Worm (Caenorhabditis elegans) whole organism, mixed stage, embryonic: ENCODE results near the gene Y41D4B.14.

Experiments used
- bed-3 ChIP-seq: fragments of 200-800 bp; sonication (Bioruptor generic); optimal IDR thresholded peaks from 3 replicates; lab custom pipeline; 2018; ENCODE audit warnings: mild to moderate bottlenecking, missing genetic modification characterization, moderate library complexity, missing compliant biosample characterization
- elt-1 ChIP-seq: sonication (generic microtip); optimal IDR thresholded peaks from 2 replicates; lab custom pipeline; 2017; ENCODE audit warnings: missing genetic modification characterization, mild to moderate bottlenecking, missing compliant biosample characterization, antibody characterized with exemption, moderate library complexity, borderline replicate concordance; ENCODE audit not compliant: insufficient read depth
- ham-2 ChIP-seq: fragments of 200-800 bp; sonication (Bioruptor generic); optimal IDR thresholded peaks from 2 replicates; lab custom pipeline; 2018; ENCODE audit warnings: mild to moderate bottlenecking, missing genetic modification characterization, missing compliant biosample characterization
- lsy-2 ChIP-seq: fragments of 150-350 bp; optimal IDR thresholded peaks from 2 replicates; lab custom pipeline; 2014; ENCODE audit warnings: missing biosample characterization, missing genetic modification characterization
- mep-1 ChIP-seq: fragments of 150-350 bp; optimal IDR thresholded peaks from 2 replicates; lab custom pipeline; 2017; ENCODE audit warnings: missing biosample characterization, missing genetic modification reagents, missing genetic modification characterization, inconsistent platforms
- nhr-12 ChIP-seq: fragments of 150-350 bp; optimal IDR thresholded peaks from 2 replicates; lab custom pipeline; 2014; ENCODE audit warnings: missing biosample characterization, missing genetic modification characterization
- nhr-237 ChIP-seq: fragments of 150-350 bp; optimal IDR thresholded peaks from 2 replicates; lab custom pipeline; 2014; ENCODE audit warnings: missing biosample characterization, missing genetic modification characterization
- nhr-76 ChIP-seq: sonication (generic microtip); optimal IDR thresholded peaks from 2 replicates; lab custom pipeline; 2017; ENCODE audit warnings: missing biosample characterization, missing genetic modification characterization
- pha-4 ChIP-seq: fragments of 150-350 bp; optimal IDR thresholded peaks from 2 replicates; lab custom pipeline; 2018; ENCODE audit warnings: missing biosample characterization, missing genetic modification reagents, missing genetic modification characterization
- tbx-8 ChIP-seq: fragments of 200-800 bp; sonication (Bioruptor generic); optimal IDR thresholded peaks from 2 replicates; lab custom pipeline; 2018; ENCODE audit warnings: mild to moderate bottlenecking, missing genetic modification characterization, moderate library complexity, missing compliant biosample characterization
- unc-39 ChIP-seq: fragments of 150-350 bp; optimal IDR thresholded peaks from 2 replicates; lab custom pipeline; 2014; ENCODE audit warnings: missing biosample characterization, missing genetic modification characterization
- unc-62 ChIP-seq: fragments of 150-350 bp; optimal IDR thresholded peaks from 2 replicates; lab custom pipeline; 2014; ENCODE audit warnings: missing biosample characterization, missing genetic modification reagents, missing genetic modification characterization
- ztf-11 ChIP-seq: fragments of 150-350 bp; optimal IDR thresholded peaks from 2 replicates; lab custom pipeline; 2014; ENCODE audit warnings: missing biosample characterization, missing genetic modification characterization

- TF ChIP-seq elt-1 (no peak), nhr-12 (tag; lab: Kevin White, UChicago) (no peak), unc-62 (no peak), bed-3 (GFP tag; lab: Kevin White, UChicago) (no peak), lsy-2 (tag; lab: Kevin White, UChicago) (no peak), nhr-76 (tag; lab: Kevin White, UChicago) (no peak), ztf-11 (tag; lab: Kevin White, UChicago) (no peak), unc-39 (tag; lab: Kevin White, UChicago) (no peak), ham-2 (no peak), tbx-8 (no peak), nhr-237 (tag; lab: Kevin White, UChicago) (no peak), mep-1 (no peak), pha-4 (no peak)
Measured at ce11 chrIV:1555021-1555720, 21.7 kb upstream of the Y41D4B.14 start, which contains the start of gene C34H4.1.
